Worm (Caenorhabditis elegans) whole organism, late embryonic: Measurements from ENCODE around the gene F29F11.20.

Source experiments
- hlh-30 ChIP-seq: sonication (generic microtip); optimal IDR thresholded peaks from 2 replicates; lab custom pipeline; 2017; ENCODE audit warnings: antibody characterized with exemption, missing genetic modification characterization, missing compliant biosample characterization; ENCODE audit not compliant: insufficient read depth
- zip-5 ChIP-seq: sonication (generic microtip); optimal IDR thresholded peaks from 2 replicates; lab custom pipeline; 2016; ENCODE audit warnings: missing genetic modification characterization, missing compliant biosample characterization

DNA sequence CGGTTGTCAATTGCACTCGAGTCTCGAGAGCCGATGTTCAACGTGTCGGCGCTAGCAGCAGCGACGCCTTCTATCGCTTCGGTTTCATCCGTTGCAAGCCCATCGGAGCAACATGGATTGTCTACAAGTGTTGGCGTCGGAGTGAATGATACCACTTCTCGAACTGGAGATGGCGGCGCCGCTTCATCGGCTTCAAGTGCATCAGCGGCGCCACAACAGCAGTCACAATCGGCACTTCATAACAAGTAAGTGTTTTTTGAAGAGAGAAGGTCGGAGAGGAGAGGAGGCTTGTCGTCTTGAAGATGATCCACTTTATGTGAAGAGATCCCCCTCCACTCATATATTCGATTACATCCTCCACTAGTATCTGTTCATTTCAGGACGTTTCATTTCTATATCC, 15.1 kb upstream of the F29F11.20 start:
- TF ChIP-seq hlh-30 (tag; lab: Kevin White, UChicago) (no peak), zip-5 (tag; lab: Kevin White, UChicago) (no peak)
